ENCODE assay signal across 4 worm cellular contexts in the genomic region with DNA sequence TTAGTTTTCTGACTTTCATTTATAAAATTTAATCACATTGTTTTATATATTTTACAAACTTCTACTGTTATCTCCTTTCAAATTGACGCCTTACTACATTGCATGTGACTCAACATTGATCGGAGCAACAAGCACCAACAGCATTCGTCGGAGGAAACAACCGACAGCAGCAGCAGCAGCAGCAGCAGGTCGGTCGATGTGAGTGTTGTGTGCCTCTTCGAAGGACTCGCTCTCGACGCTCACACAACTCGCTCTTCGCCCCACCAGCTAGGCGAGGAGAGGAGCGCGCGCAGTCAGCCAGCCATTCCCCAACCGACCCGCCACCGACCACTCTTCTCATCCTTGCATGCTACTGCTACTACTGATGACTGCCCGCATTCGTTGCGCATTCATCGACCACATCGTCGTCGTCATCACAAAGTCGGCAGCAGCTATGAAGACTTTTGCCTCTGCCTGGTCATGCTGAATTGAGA.
TF ChIP-seq lines count a peak whose summit lies in the region.

A gene (plus strand): TSS at position 51 of the 473 bp plus-strand sequence.

TF ChIP-seq in whole organism, L2 larva, 48 proteins besides CTCF, POLR2A, EP300 and RAD21:
- peak; percentile 35 for TF ChIP-seq lin-11 (tag; optimal IDR thresholded peaks at IDR 0.05; lab: Kevin White, UChicago)
- TF ChIP-seq F13H6.1 (tag; optimal IDR thresholded peaks at IDR 0.05; lab: Kevin White, UChicago) = no peak
- peak; percentile 19 for TF ChIP-seq nhr-129 (tag; optimal IDR thresholded peaks at IDR 0.05; lab: Kevin White, UChicago)

TF ChIP-seq in whole organism, L4 larva, 104 proteins besides CTCF, POLR2A, EP300 and RAD21 (continues in another document):
- TF ChIP-seq egl-43 (GFP tag; IDR thresholded peaks at IDR 0.05; lab: Robert Waterston, UW) (peak; percentile 84), ztf-7 (tag; optimal IDR thresholded peaks at IDR 0.05; lab: Kevin White, UChicago) (no peak), ZK546.5 (tag; optimal IDR thresholded peaks at IDR 0.05; lab: Kevin White, UChicago) (no peak), set-16 (GFP tag; IDR thresholded peaks at IDR 0.05; lab: Robert Waterston, UW) (peak; percentile 95), fos-1 (tag; optimal IDR thresholded peaks at IDR 0.05; lab: Kevin White, UChicago) (no peak), unc-39 (tag; optimal IDR thresholded peaks at IDR 0.05; lab: Kevin White, UChicago) (no peak), hlh-30 (tag; optimal IDR thresholded peaks at IDR 0.05; lab: Kevin White, UChicago; ENCODE audit: insufficient read depth) (peak; percentile 60), Y48G9A.11 (GFP tag; IDR thresholded peaks at IDR 0.05; lab: Robert Waterston, UW) (0 out of 2 replicates have a peak, but pooled peaks have one; percentile 44), dmd-6 (GFP tag; IDR thresholded peaks at IDR 0.05; lab: Robert Waterston, UW) (0 out of 2 replicates have a peak, but pooled peaks have one; percentile 18), hlh-11 (tag; optimal IDR thresholded peaks at IDR 0.05; lab: Kevin White, UChicago) (peak; percentile 48), pqm-1 (tag; optimal IDR thresholded peaks at IDR 0.05; lab: Kevin White, UChicago) (no peak), unc-62 (GFP tag; optimal IDR thresholded peaks at IDR 0.05 in 1 of 2; lab: Kevin White, UChicago) (no peak), unc-62 (tag; optimal IDR thresholded peaks at IDR 0.05; lab: Kevin White, UChicago) (no peak), hmg-1.1 (GFP tag; IDR thresholded peaks at IDR 0.05; lab: Robert Waterston, UW) (peak; percentile 27; the same call in 1 of the 2 replicates), dmd-8 (GFP tag; IDR thresholded peaks at IDR 0.05; lab: Robert Waterston, UW) (0 out of 2 replicates have a peak, but pooled peaks have one; percentile 53), madf-5 (GFP tag; IDR thresholded peaks at IDR 0.05; lab: Robert Waterston, UW) (no peak), Y5F2A.4 (GFP tag; optimal IDR thresholded peaks at IDR 0.05; lab: Kevin White, UChicago) (no peak), ceh-20 (GFP tag; IDR thresholded peaks at IDR 0.05; lab: Robert Waterston, UW) (0 out of 2 replicates have a peak, but pooled peaks have one; percentile 42), ceh-44 (GFP tag; IDR thresholded peaks at IDR 0.05; lab: Robert Waterston, UW) (0 out of 2 replicates have a peak, but pooled peaks have one; percentile 14), daf-16 (GFP tag; optimal IDR thresholded peaks at IDR 0.05; lab: Kevin White, UChicago) (no peak), daf-16 (tag; optimal IDR thresholded peaks at IDR 0.05; lab: Kevin White, UChicago) (peak; percentile 45), dmd-9 (GFP tag; IDR thresholded peaks at IDR 0.05; lab: Robert Waterston, UW) (0 out of 2 replicates have a peak, but pooled peaks have one; percentile 11), F10B5.3 (tag; optimal IDR thresholded peaks at IDR 0.05; lab: Kevin White, UChicago) (no peak), mep-1 (tag; optimal IDR thresholded peaks at IDR 0.05; lab: Kevin White, UChicago) (peak; percentile 38), F26F4.8 (GFP tag; conservative IDR thresholded peaks at IDR 0.05; lab: Robert Waterston, UW) (no peak), daf-12 (tag; optimal IDR thresholded peaks at IDR 0.05; lab: Kevin White, UChicago) (no peak)

TF ChIP-seq in whole organism, late embryonic, 69 proteins besides CTCF, POLR2A, EP300 and RAD21 (continues in another document):
- TF ChIP-seq fkh-10 (GFP tag; optimal IDR thresholded peaks at IDR 0.05; lab: Kevin White, UChicago) (no peak), ceh-24 (tag; optimal IDR thresholded peaks at IDR 0.05; lab: Kevin White, UChicago) (no peak), T23F11.4 (GFP tag; optimal IDR thresholded peaks at IDR 0.05; lab: Kevin White, UChicago) (peak; percentile 31), ceh-45 (GFP tag; IDR thresholded peaks at IDR 0.05; lab: Robert Waterston, UW) (0 out of 2 replicates have a peak, but pooled peaks have one; percentile 37), dmd-4 (tag; optimal IDR thresholded peaks at IDR 0.05; lab: Kevin White, UChicago; ENCODE audit: borderline replicate concordance) (no peak), tbx-7 (tag; optimal IDR thresholded peaks at IDR 0.05; lab: Kevin White, UChicago) (no peak), tbx-2 (tag; optimal IDR thresholded peaks at IDR 0.05; lab: Kevin White, UChicago) (peak; percentile 65), ceh-48 (tag; optimal IDR thresholded peaks at IDR 0.05; lab: Kevin White, UChicago) (no peak), ceh-31 (tag; optimal IDR thresholded peaks at IDR 0.05; lab: Kevin White, UChicago) (peak; percentile 48), unc-55 (GFP tag; optimal IDR thresholded peaks at IDR 0.05; lab: Kevin White, UChicago) (no peak), ceh-19 (GFP tag; optimal IDR thresholded peaks at IDR 0.05; lab: Kevin White, UChicago) (no peak), nfya-1 (tag; optimal IDR thresholded peaks at IDR 0.05; lab: Kevin White, UChicago) (peak; percentile 40), C38D4.7 (GFP tag; optimal IDR thresholded peaks at IDR 0.05; lab: Kevin White, UChicago) (no peak), syd-9 (tag; optimal IDR thresholded peaks at IDR 0.05; lab: Kevin White, UChicago) (no peak), ttx-3 (tag; optimal IDR thresholded peaks at IDR 0.05; lab: Kevin White, UChicago) (no peak), ceh-6 (GFP tag; optimal IDR thresholded peaks at IDR 0.05; lab: Kevin White, UChicago) (peak; percentile 46), pax-1 (tag; optimal IDR thresholded peaks at IDR 0.05; lab: Kevin White, UChicago) (no peak), pag-3 (tag; optimal IDR thresholded peaks at IDR 0.05; lab: Kevin White, UChicago; ENCODE audit: borderline replicate concordance) (no peak), pros-1 (tag; optimal IDR thresholded peaks at IDR 0.05; lab: Kevin White, UChicago) (no peak), hlh-30 (tag; optimal IDR thresholded peaks at IDR 0.05; lab: Kevin White, UChicago; ENCODE audit: insufficient read depth) (no peak), pqm-1 (tag; optimal IDR thresholded peaks at IDR 0.05; lab: Kevin White, UChicago) (no peak), fkh-6 (tag; optimal IDR thresholded peaks at IDR 0.05; lab: Kevin White, UChicago) (no peak), K02D7.2 (tag; optimal IDR thresholded peaks at IDR 0.05; lab: Kevin White, UChicago) (no peak), ceh-18 (tag; optimal IDR thresholded peaks at IDR 0.05; lab: Kevin White, UChicago) (no peak), gmeb-2 (tag; optimal IDR thresholded peaks at IDR 0.05; lab: Kevin White, UChicago) (no peak), unc-86 (tag; optimal IDR thresholded peaks at IDR 0.05; lab: Kevin White, UChicago) (no peak), elt-2 (tag; optimal IDR thresholded peaks at IDR 0.05; lab: Kevin White, UChicago) (peak; percentile 20), nhr-232 (tag; optimal IDR thresholded peaks at IDR 0.05; lab: Kevin White, UChicago) (peak; percentile 17), ref-2 (tag; optimal IDR thresholded peaks at IDR 0.05; lab: Kevin White, UChicago) (peak; percentile 15), dve-1 (tag; optimal IDR thresholded peaks at IDR 0.05; lab: Kevin White, UChicago) (no peak)

TF ChIP-seq in whole organism, mixed stage, embryonic, 35 proteins besides CTCF, POLR2A, EP300 and RAD21:
- peak; percentile 17 for TF ChIP-seq lin-13 (tag; optimal IDR thresholded peaks at IDR 0.05; lab: Kevin White, UChicago)
- TF ChIP-seq zip-8 (tag; optimal IDR thresholded peaks at IDR 0.05; lab: Kevin White, UChicago) = no peak
- TF ChIP-seq nhr-237 (tag; optimal IDR thresholded peaks at IDR 0.05; lab: Kevin White, UChicago) = no peak
- peak; percentile 38 for TF ChIP-seq ceh-83 (GFP tag; optimal IDR thresholded peaks at IDR 0.05; lab: Kevin White, UChicago)
- no peak for TF ChIP-seq snpc-4 (tag; optimal IDR thresholded peaks at IDR 0.05; lab: Kevin White, UChicago)
- TF ChIP-seq lin-32 (GFP tag; optimal IDR thresholded peaks at IDR 0.05; lab: Kevin White, UChicago) = no peak
- no peak for TF ChIP-seq nhr-28 (tag; optimal IDR thresholded peaks at IDR 0.05; lab: Kevin White, UChicago)
- TF ChIP-seq lsy-2 (tag; optimal IDR thresholded peaks at IDR 0.05; lab: Kevin White, UChicago) = no peak
- TF ChIP-seq ces-1 (GFP tag; optimal IDR thresholded peaks at IDR 0.05; lab: Kevin White, UChicago) = no peak
- peak; percentile 68 for TF ChIP-seq M03D4.4 (tag; optimal IDR thresholded peaks at IDR 0.05; lab: Kevin White, UChicago)
- TF ChIP-seq ztf-11 (tag; optimal IDR thresholded peaks at IDR 0.05; lab: Kevin White, UChicago) = peak; percentile 47
- peak; percentile 72 for TF ChIP-seq ham-2 (GFP tag; optimal IDR thresholded peaks at IDR 0.05; lab: Kevin White, UChicago)
- no peak for TF ChIP-seq tbx-8 (GFP tag; optimal IDR thresholded peaks at IDR 0.05; lab: Kevin White, UChicago)
- peak; percentile 19 for TF ChIP-seq mep-1 (tag; optimal IDR thresholded peaks at IDR 0.05; lab: Kevin White, UChicago)
- TF ChIP-seq sptf-1 (tag; optimal IDR thresholded peaks at IDR 0.05; lab: Kevin White, UChicago) = peak; percentile 64
- TF ChIP-seq hlh-1 (tag; optimal IDR thresholded peaks at IDR 0.05; lab: Kevin White, UChicago) = peak; percentile 38
- peak; percentile 3 for TF ChIP-seq mls-2 (tag; optimal IDR thresholded peaks at IDR 0.05; lab: Kevin White, UChicago)
- TF ChIP-seq unc-62 (GFP tag; optimal IDR thresholded peaks at IDR 0.05; lab: Kevin White, UChicago) = no peak
- TF ChIP-seq cnd-1 (tag; optimal IDR thresholded peaks at IDR 0.05; lab: Kevin White, UChicago) = peak; percentile 83
